Worm (Caenorhabditis elegans) whole organism, mixed stage, embryonic: ENCODE measurements around the gene ttr-45.

Experiments
- bed-3 ChIP-seq: fragments of 200-800 bp; sonication (Bioruptor generic); optimal IDR thresholded peaks from 3 replicates; lab custom pipeline; 2018; ENCODE audit warnings: mild to moderate bottlenecking, missing genetic modification characterization, moderate library complexity, missing compliant biosample characterization
- blmp-1 ChIP-seq: fragments of 150-350 bp; optimal IDR thresholded peaks from 2 replicates; lab custom pipeline; 2014; ENCODE audit warnings: missing biosample characterization, missing genetic modification characterization
- ceh-39 ChIP-seq: fragments of 150-350 bp; optimal IDR thresholded peaks from 2 replicates; lab custom pipeline; 2014; ENCODE audit warnings: missing biosample characterization, missing genetic modification characterization
- ceh-43 ChIP-seq: fragments of 200-800 bp; sonication (Bioruptor generic); optimal IDR thresholded peaks from 2 replicates; lab custom pipeline; 2018; ENCODE audit warnings: mild to moderate bottlenecking, missing genetic modification characterization, moderate library complexity, missing compliant biosample characterization
- ceh-83 ChIP-seq: fragments of 200-800 bp; sonication (Bioruptor generic); optimal IDR thresholded peaks from 2 replicates; lab custom pipeline; 2018; ENCODE audit warnings: mild to moderate bottlenecking, missing genetic modification characterization, missing compliant biosample characterization
- ces-1 ChIP-seq: fragments of 150-350 bp; optimal IDR thresholded peaks from 2 replicates; lab custom pipeline; 2014; ENCODE audit warnings: missing biosample characterization, missing genetic modification reagents, missing genetic modification characterization
- cnd-1 ChIP-seq: fragments of 200-800 bp; sonication (Bioruptor generic); optimal IDR thresholded peaks from 2 replicates; lab custom pipeline; 2018; ENCODE audit warnings: mild to moderate bottlenecking, missing genetic modification characterization, missing compliant biosample characterization
- drap-1 ChIP-seq: fragments of 200-800 bp; sonication (Bioruptor generic); optimal IDR thresholded peaks from 3 replicates; lab custom pipeline; 2018; ENCODE audit warnings: mild to moderate bottlenecking, missing genetic modification characterization, missing compliant biosample characterization
- elt-3 ChIP-seq: fragments of 150-350 bp; optimal IDR thresholded peaks from 2 replicates; lab custom pipeline; 2014; ENCODE audit warnings: missing biosample characterization, missing genetic modification characterization
- flh-1 ChIP-seq: fragments of 200-800 bp; sonication (Bioruptor generic); optimal IDR thresholded peaks from 2 replicates; lab custom pipeline; 2018; ENCODE audit warnings: mild to moderate bottlenecking, missing genetic modification characterization, moderate library complexity, missing compliant biosample characterization
- ham-2 ChIP-seq: fragments of 200-800 bp; sonication (Bioruptor generic); optimal IDR thresholded peaks from 2 replicates; lab custom pipeline; 2018; ENCODE audit warnings: mild to moderate bottlenecking, missing genetic modification characterization, missing compliant biosample characterization
- hlh-1 ChIP-seq: fragments of 150-350 bp; optimal IDR thresholded peaks from 2 replicates; lab custom pipeline; 2014; ENCODE audit warnings: missing biosample characterization, missing genetic modification reagents, missing genetic modification characterization
- lin-13 ChIP-seq: fragments of 150-350 bp; optimal IDR thresholded peaks from 2 replicates; lab custom pipeline; 2014; ENCODE audit warnings: missing biosample characterization, missing genetic modification characterization
- lin-32 ChIP-seq: fragments of 200-800 bp; sonication (Bioruptor generic); optimal IDR thresholded peaks from 2 replicates; lab custom pipeline; 2018; ENCODE audit warnings: mild to moderate bottlenecking, missing genetic modification characterization, missing compliant biosample characterization
- lsy-2 ChIP-seq: fragments of 150-350 bp; optimal IDR thresholded peaks from 2 replicates; lab custom pipeline; 2014; ENCODE audit warnings: missing biosample characterization, missing genetic modification characterization
- mab-5 ChIP-seq: fragments of 150-350 bp; optimal IDR thresholded peaks from 2 replicates; lab custom pipeline; 2014; ENCODE audit warnings: missing biosample characterization, missing genetic modification characterization
- mls-2 ChIP-seq: sonication (generic microtip); optimal IDR thresholded peaks from 2 replicates; lab custom pipeline; 2016; ENCODE audit warnings: mild to moderate bottlenecking, missing genetic modification characterization, moderate library complexity, missing compliant biosample characterization
- nhr-12 ChIP-seq: fragments of 150-350 bp; optimal IDR thresholded peaks from 2 replicates; lab custom pipeline; 2014; ENCODE audit warnings: missing biosample characterization, missing genetic modification characterization
- nhr-2 ChIP-seq: fragments of 150-350 bp; optimal IDR thresholded peaks from 2 replicates; lab custom pipeline; 2014; ENCODE audit warnings: missing biosample characterization, missing genetic modification characterization
- nhr-237 ChIP-seq: fragments of 150-350 bp; optimal IDR thresholded peaks from 2 replicates; lab custom pipeline; 2014; ENCODE audit warnings: missing biosample characterization, missing genetic modification characterization
- nhr-76 ChIP-seq: sonication (generic microtip); optimal IDR thresholded peaks from 2 replicates; lab custom pipeline; 2017; ENCODE audit warnings: missing biosample characterization, missing genetic modification characterization
- pha-4 ChIP-seq: fragments of 150-350 bp; optimal IDR thresholded peaks from 2 replicates; lab custom pipeline; 2018; ENCODE audit warnings: missing biosample characterization, missing genetic modification reagents, missing genetic modification characterization
- sem-2 ChIP-seq: fragments of 200-800 bp; sonication (Bioruptor generic); optimal IDR thresholded peaks from 2 replicates; lab custom pipeline; 2018; ENCODE audit warnings: mild to moderate bottlenecking, missing genetic modification characterization, missing compliant biosample characterization
- snpc-4 ChIP-seq: fragments of 150-350 bp; optimal IDR thresholded peaks from 2 replicates; lab custom pipeline; 2014; ENCODE audit warnings: missing biosample characterization, missing genetic modification characterization
- sptf-1 ChIP-seq: sonication (generic microtip); optimal IDR thresholded peaks from 2 replicates; lab custom pipeline; 2017; ENCODE audit warnings: mild to moderate bottlenecking, missing genetic modification characterization, moderate library complexity, missing compliant biosample characterization
- tbx-8 ChIP-seq: fragments of 200-800 bp; sonication (Bioruptor generic); optimal IDR thresholded peaks from 2 replicates; lab custom pipeline; 2018; ENCODE audit warnings: mild to moderate bottlenecking, missing genetic modification characterization, moderate library complexity, missing compliant biosample characterization
- unc-120 ChIP-seq: sonication (generic microtip); optimal IDR thresholded peaks from 2 replicates; lab custom pipeline; 2017; ENCODE audit warnings: missing genetic modification characterization, missing compliant biosample characterization; ENCODE audit not compliant: poor library complexity, severe bottlenecking
- unc-39 ChIP-seq: fragments of 150-350 bp; optimal IDR thresholded peaks from 2 replicates; lab custom pipeline; 2014; ENCODE audit warnings: missing biosample characterization, missing genetic modification characterization
- unc-62 ChIP-seq: fragments of 150-350 bp; optimal IDR thresholded peaks from 2 replicates; lab custom pipeline; 2014; ENCODE audit warnings: missing biosample characterization, missing genetic modification reagents, missing genetic modification characterization
- zip-8 ChIP-seq: fragments of 150-350 bp; optimal IDR thresholded peaks from 2 replicates; lab custom pipeline; 2014; ENCODE audit warnings: missing biosample characterization, missing genetic modification characterization
- ztf-11 ChIP-seq: fragments of 150-350 bp; optimal IDR thresholded peaks from 2 replicates; lab custom pipeline; 2014; ENCODE audit warnings: missing biosample characterization, missing genetic modification characterization

Gene ttr-45

DNA sequence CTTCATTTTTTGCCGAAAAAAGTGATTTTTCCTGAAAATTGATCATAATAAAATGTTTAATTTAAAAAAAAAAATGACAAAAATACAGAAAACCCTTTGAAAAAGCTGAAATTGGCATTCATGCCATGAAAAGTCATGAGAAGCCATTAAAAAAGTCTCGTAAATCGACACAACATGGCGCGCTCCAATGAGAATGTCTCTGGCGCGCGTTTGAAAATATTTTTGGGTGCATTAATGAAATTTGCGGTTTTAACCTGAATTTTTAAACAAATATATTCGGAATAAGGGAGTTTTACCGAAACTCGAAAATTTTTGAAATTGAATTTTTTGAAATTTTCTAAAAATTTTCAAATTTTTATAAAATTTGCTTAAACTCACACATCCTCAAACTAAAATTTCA lies 6.2 kb upstream of the ttr-45 start:
- TF ChIP-seq mab-5 (tag; lab: Kevin White, UChicago) = no peak
- TF ChIP-seq cnd-1 (tag; lab: Kevin White, UChicago) = no peak

- TF ChIP-seq pha-4 (tag; lab: Kevin White, UChicago) = no peak
- TF ChIP-seq ham-2 (GFP tag; lab: Kevin White, UChicago) = no peak
- TF ChIP-seq tbx-8 (GFP tag; lab: Kevin White, UChicago) = no peak
- TF ChIP-seq nhr-76 (tag; lab: Kevin White, UChicago) = no peak
- TF ChIP-seq sem-2 (GFP tag; lab: Kevin White, UChicago) = no peak
- TF ChIP-seq ztf-11 (tag; lab: Kevin White, UChicago) = no peak
- TF ChIP-seq unc-120 (tag; lab: Kevin White, UChicago) = no peak
- TF ChIP-seq drap-1 (GFP tag; lab: Kevin White, UChicago) = no peak
- no peak for TF ChIP-seq cnd-1 (tag; lab: Kevin White, UChicago)
- no peak for TF ChIP-seq nhr-2 (tag; lab: Kevin White, UChicago)
- TF ChIP-seq nhr-12 (tag; lab: Kevin White, UChicago) = no peak
- no peak for TF ChIP-seq ces-1 (GFP tag; lab: Kevin White, UChicago)
- no peak for TF ChIP-seq hlh-1 (tag; lab: Kevin White, UChicago)
- TF ChIP-seq, all 35 proteins: peak for 0
These were observed 3.8 kb upstream of the ttr-45 start for ce11 chrIV:13250243-13250642.

ce11 chrIV:13252211-13252610 lies 1.8 kb upstream of the ttr-45 start, which contains the start of gene ttr-51:
Gene ttr-51 (minus strand): TSS chrIV:13252311.
- TF ChIP-seq ceh-39 (tag; lab: Kevin White, UChicago) = no peak
- TF ChIP-seq nhr-237 (tag; lab: Kevin White, UChicago) = no peak
- TF ChIP-seq tbx-8 (GFP tag; lab: Kevin White, UChicago) = no peak
- no peak for TF ChIP-seq nhr-2 (tag; lab: Kevin White, UChicago)
- no peak for TF ChIP-seq ztf-11 (tag; lab: Kevin White, UChicago)
- no peak for TF ChIP-seq blmp-1 (tag; lab: Kevin White, UChicago)
- TF ChIP-seq mab-5 (tag; lab: Kevin White, UChicago) = no peak
- no peak for TF ChIP-seq hlh-1 (tag; lab: Kevin White, UChicago)
- no peak for TF ChIP-seq mls-2
- no peak for TF ChIP-seq ces-1 (GFP tag; lab: Kevin White, UChicago)
- TF ChIP-seq lin-32 = no peak
- TF ChIP-seq unc-62 = no peak
- TF ChIP-seq sem-2 (GFP tag; lab: Kevin White, UChicago) = no peak
- TF ChIP-seq ceh-83 (GFP tag; lab: Kevin White, UChicago) = no peak
- no peak for TF ChIP-seq lsy-2 (tag; lab: Kevin White, UChicago)
- TF ChIP-seq pha-4 (tag; lab: Kevin White, UChicago) = no peak
- no peak for TF ChIP-seq nhr-76 (tag; lab: Kevin White, UChicago)
- no peak for TF ChIP-seq nhr-12 (tag; lab: Kevin White, UChicago)
- TF ChIP-seq lin-13 (tag; lab: Kevin White, UChicago) = no peak

ce11 chrIV:13255886-13256285 lies 1.9 kb downstream of the ttr-45 start, which contains the start of gene bus-12:
Gene bus-12 (plus strand): TSS chrIV:13256186.
- TF ChIP-seq cnd-1 (tag; lab: Kevin White, UChicago) (no peak), zip-8 (tag; lab: Kevin White, UChicago) (no peak), unc-120 (tag; lab: Kevin White, UChicago) (no peak), ztf-11 (tag; lab: Kevin White, UChicago) (no peak), pha-4 (tag; lab: Kevin White, UChicago) (no peak), ham-2 (GFP tag; lab: Kevin White, UChicago) (no peak), bed-3 (GFP tag; lab: Kevin White, UChicago) (no peak)
- TF ChIP-seq, all 35 proteins: peak for 0

ce11 chrIV:13258872-13259271 lies 4.8 kb downstream of the ttr-45 start, which contains the start of gene JC8.16:
Gene JC8.16 (plus strand): TSS chrIV:13259172.
- TF ChIP-seq snpc-4 (tag; lab: Kevin White, UChicago) = no peak
- TF ChIP-seq sptf-1 (tag; lab: Kevin White, UChicago) = no peak
- TF ChIP-seq drap-1 (GFP tag; lab: Kevin White, UChicago) = no peak
- no peak for TF ChIP-seq unc-39 (tag; lab: Kevin White, UChicago)
- TF ChIP-seq flh-1 (GFP tag; lab: Kevin White, UChicago) = no peak
- TF ChIP-seq cnd-1 (tag; lab: Kevin White, UChicago) = no peak
- TF ChIP-seq elt-3 (tag; lab: Kevin White, UChicago) = no peak
- TF ChIP-seq ceh-83 (GFP tag; lab: Kevin White, UChicago) = no peak
- TF ChIP-seq ceh-43 (GFP tag; lab: Kevin White, UChicago) = no peak
- TF ChIP-seq nhr-12 (tag; lab: Kevin White, UChicago) = no peak
- no peak for TF ChIP-seq unc-62
- no peak for TF ChIP-seq nhr-237 (tag; lab: Kevin White, UChicago)
- no peak for TF ChIP-seq lin-32
- no peak for TF ChIP-seq lin-13 (tag; lab: Kevin White, UChicago)
- TF ChIP-seq nhr-76 (tag; lab: Kevin White, UChicago) = no peak
- no peak for TF ChIP-seq zip-8 (tag; lab: Kevin White, UChicago)
